Worm (Caenorhabditis elegans): ENCODE measurements around the gene sru-15.

Gene sru-15

ce11 chrIV:17395910-17396309 lies at the start of gene sru-15:
Gene sru-15, plus strand, starts transcription at chrIV:17396210.
- TF ChIP-seq chd-7 (tag; optimal IDR thresholded peaks at IDR 0.05) = no peak
- no peak for TF ChIP-seq lir-1 (GFP tag; conservative IDR thresholded peaks at IDR 0.05)
- TF ChIP-seq C17E4.6 (GFP tag; IDR thresholded peaks at IDR 0.05) = no peak
- no peak for TF ChIP-seq ceh-79 (tag; optimal IDR thresholded peaks at IDR 0.05)
- TF ChIP-seq nfyb-1 (GFP tag; IDR thresholded peaks at IDR 0.05) = no peak
- TF ChIP-seq efl-1 (GFP tag; optimal IDR thresholded peaks at IDR 0.05) = no peak
- TF ChIP-seq atf-7 (tag; optimal IDR thresholded peaks at IDR 0.05) = no peak
- TF ChIP-seq pha-4 (tag; optimal IDR thresholded peaks at IDR 0.05) = no peak
- TF ChIP-seq Y53F4B.3 (GFP tag; IDR thresholded peaks at IDR 0.05) = no peak
- TF ChIP-seq aptf-3 (GFP tag; IDR thresholded peaks at IDR 0.05) = no peak
- TF ChIP-seq madf-3 (GFP tag; IDR thresholded peaks at IDR 0.05) = no peak

- no peak for TF ChIP-seq Y56A3A.18 (GFP tag; IDR thresholded peaks at IDR 0.05)
- TF ChIP-seq tlf-1 (GFP tag; optimal IDR thresholded peaks at IDR 0.05) = no peak
- TF ChIP-seq ama-1 (optimal IDR thresholded peaks at IDR 0.05) = no peak
- TF ChIP-seq ama-1 (GFP tag; optimal IDR thresholded peaks at IDR 0.05) = no peak
- no peak for TF ChIP-seq ceh-27 (GFP tag; optimal IDR thresholded peaks at IDR 0.05)
- TF ChIP-seq nhr-80 (tag; optimal IDR thresholded peaks at IDR 0.05) = no peak
- TF ChIP-seq ztf-6 (GFP tag; IDR thresholded peaks at IDR 0.05) = no peak
- TF ChIP-seq madf-10 (tag; optimal IDR thresholded peaks at IDR 0.05) = no peak
Observed at ce11 chrIV:17346599-17347218, 49.3 kb upstream of the sru-15 start, which contains the start of the genes clec-197 and clec-198. Gene clec-197, minus strand, starts transcription at chrIV:17346699. Gene clec-198, plus strand, starts transcription at chrIV:17347168.

- no peak for TF ChIP-seq hrde-1 (tag; optimal IDR thresholded peaks at IDR 0.05; ENCODE audit: borderline replicate concordance)
- TF ChIP-seq attf-6 (GFP tag; IDR thresholded peaks at IDR 0.05) = no peak
- TF ChIP-seq mcd-1 (GFP tag; IDR thresholded peaks at IDR 0.05) = no peak
- no peak for TF ChIP-seq sdz-38 (tag; optimal IDR thresholded peaks at IDR 0.05)
- TF ChIP-seq egrh-3 (GFP tag; IDR thresholded peaks at IDR 0.05) = no peak
- no peak for TF ChIP-seq K11D2.4 (GFP tag; IDR thresholded peaks at IDR 0.05)
- TF ChIP-seq unc-62 (GFP tag; optimal IDR thresholded peaks at IDR 0.05) = no peak
- no peak for TF ChIP-seq egl-44 (GFP tag; IDR thresholded peaks at IDR 0.05)
- TF ChIP-seq nhr-120 (GFP tag; IDR thresholded peaks at IDR 0.05) = no peak
- no peak for TF ChIP-seq bed-1 (GFP tag; IDR thresholded peaks at IDR 0.05)
- TF ChIP-seq akir-1 (GFP tag; optimal IDR thresholded peaks at IDR 0.05) = no peak
- TF ChIP-seq hmg-20 (GFP tag; IDR thresholded peaks at IDR 0.05) = no peak
- TF ChIP-seq madf-8 (GFP tag; conservative IDR thresholded peaks at IDR 0.05) = no peak
Observed at ce11 chrIV:17351586-17351985, 44.4 kb upstream of the sru-15 start, which contains the start of gene clec-199. Gene clec-199, plus strand, starts transcription at chrIV:17351886.

ce11 chrIV:17361143-17361542 lies 34.9 kb upstream of the sru-15 start, which contains the start of gene clec-202:
Gene clec-202, plus strand, starts transcription at chrIV:17361443.
- TF ChIP-seq hmg-20 (GFP tag; IDR thresholded peaks at IDR 0.05) (no peak), sea-2 (GFP tag; IDR thresholded peaks at IDR 0.05) (no peak), lin-26 (GFP tag; IDR thresholded peaks at IDR 0.05) (no peak), attf-3 (GFP tag; conservative IDR thresholded peaks at IDR 0.05) (no peak), C06A6.2 (GFP tag; conservative IDR thresholded peaks at IDR 0.05) (no peak), nhr-80 (tag; optimal IDR thresholded peaks at IDR 0.05) (no peak), pbrm-1 (GFP tag; IDR thresholded peaks at IDR 0.05) (no peak), tbp1 (GFP tag; optimal IDR thresholded peaks at IDR 0.05) (no peak), hrde-1 (tag; optimal IDR thresholded peaks at IDR 0.05; ENCODE audit: borderline replicate concordance) (no peak), nhr-27 (tag; optimal IDR thresholded peaks at IDR 0.05) (no peak), Y79H2A.3 (GFP tag; conservative IDR thresholded peaks at IDR 0.05) (no peak), F37B4.10 (GFP tag; IDR thresholded peaks at IDR 0.05) (no peak), lag-1 (GFP tag; IDR thresholded peaks at IDR 0.05) (no peak)

Data from whole organism, young adult.